Worm (Caenorhabditis elegans) whole organism, L3 larva: Measurements from ENCODE around the gene ugt-41.

ENCODE experiments used
- R02D3.7 ChIP-seq: fragments of 150-350 bp; optimal IDR thresholded peaks from 2 replicates; lab custom pipeline; 2014; ENCODE audit warnings: missing biosample characterization, missing genetic modification characterization
- ZK546.5 ChIP-seq: sonication (generic microtip); optimal IDR thresholded peaks from 2 replicates; lab custom pipeline; 2017; ENCODE audit warnings: missing biosample characterization, missing genetic modification characterization
- aly-2 ChIP-seq: fragments of 150-350 bp; optimal IDR thresholded peaks from 2 replicates; lab custom pipeline; 2014; ENCODE audit warnings: missing biosample characterization, missing genetic modification characterization
- ama-1 ChIP-seq: fragments of 150-350 bp; optimal IDR thresholded peaks from 2 replicates; lab custom pipeline; 2018
- ceh-16 ChIP-seq: sonication (generic microtip); optimal IDR thresholded peaks from 2 replicates; lab custom pipeline; 2017; ENCODE audit warnings: missing biosample characterization, missing genetic modification characterization
- ceh-28 ChIP-seq: fragments of 150-350 bp; optimal IDR thresholded peaks from 2 replicates; lab custom pipeline; 2014; ENCODE audit warnings: missing biosample characterization, missing genetic modification reagents, missing genetic modification characterization
- ceh-82 ChIP-seq: fragments of 150-350 bp; optimal IDR thresholded peaks from 2 replicates; lab custom pipeline; 2014; ENCODE audit warnings: missing biosample characterization, missing genetic modification characterization
- egl-27 ChIP-seq: sonication (generic microtip); optimal IDR thresholded peaks from 4 replicates; lab custom pipeline; 2017; ENCODE audit warnings: missing biosample characterization, missing genetic modification reagents, missing genetic modification characterization
- egl-5 ChIP-seq: fragments of 150-350 bp; optimal IDR thresholded peaks from 2 replicates; lab custom pipeline; 2017; ENCODE audit warnings: missing biosample characterization, missing genetic modification reagents, missing genetic modification characterization, inconsistent platforms
- elt-2 ChIP-seq: sonication (generic microtip); optimal IDR thresholded peaks from 2 replicates; lab custom pipeline; 2016; ENCODE audit warnings: missing genetic modification reagents, mild to moderate bottlenecking, missing genetic modification characterization, missing compliant biosample characterization
- elt-3 ChIP-seq, 3 experiments: fragments of 150-350 bp in 1 of 3; sonication (generic microtip) in 2 of 3; optimal IDR thresholded peaks; 2 replicates in 2 of 3; 4 replicates in 1 of 3; lab custom pipeline; 2014 to 2017; ENCODE audit warnings: missing biosample characterization in 3 of 3, missing genetic modification characterization in 3 of 3
- eor-1 ChIP-seq, 2 experiments: fragments of 150-350 bp; optimal IDR thresholded peaks; 2 replicates each; lab custom pipeline; 2014 to 2018; ENCODE audit warnings: missing biosample characterization in 2 of 2, missing genetic modification characterization in 2 of 2
- fkh-10 ChIP-seq: sonication (generic microtip); optimal IDR thresholded peaks from 2 replicates; lab custom pipeline; 2017; ENCODE audit warnings: missing biosample characterization, missing genetic modification reagents, missing genetic modification characterization
- fkh-2 ChIP-seq: fragments of 150-350 bp; optimal IDR thresholded peaks from 2 replicates; lab custom pipeline; 2014; ENCODE audit warnings: missing biosample characterization, missing genetic modification reagents, missing genetic modification characterization
- hmg-11 ChIP-seq: sonication (generic microtip); optimal IDR thresholded peaks from 2 replicates; lab custom pipeline; 2016; ENCODE audit warnings: missing genetic modification characterization, missing compliant biosample characterization
- jun-1 ChIP-seq: fragments of 150-350 bp; optimal IDR thresholded peaks from 2 replicates; lab custom pipeline; 2014; ENCODE audit warnings: missing biosample characterization, missing genetic modification reagents, missing genetic modification characterization
- lsy-12 ChIP-seq: sonication (generic microtip); optimal IDR thresholded peaks from 2 replicates; lab custom pipeline; 2016; ENCODE audit warnings: mild to moderate bottlenecking, missing genetic modification characterization, missing compliant biosample characterization
- nhr-12 ChIP-seq: fragments of 150-350 bp; optimal IDR thresholded peaks from 2 replicates; lab custom pipeline; 2014; ENCODE audit warnings: missing biosample characterization, missing genetic modification characterization
- nhr-23 ChIP-seq: fragments of 150-350 bp; optimal IDR thresholded peaks from 2 replicates; lab custom pipeline; 2014; ENCODE audit warnings: missing biosample characterization, missing genetic modification reagents, missing genetic modification characterization
- nhr-237 ChIP-seq: fragments of 150-350 bp; optimal IDR thresholded peaks from 2 replicates; lab custom pipeline; 2014; ENCODE audit warnings: missing biosample characterization, missing genetic modification characterization
- nhr-25 ChIP-seq: sonication (generic microtip); optimal IDR thresholded peaks from 2 replicates; lab custom pipeline; 2017; ENCODE audit warnings: missing biosample characterization, missing genetic modification characterization
- nhr-28 ChIP-seq: fragments of 150-350 bp; optimal IDR thresholded peaks from 2 replicates; lab custom pipeline; 2014; ENCODE audit warnings: missing biosample characterization, missing genetic modification characterization
- nhr-43 ChIP-seq: sonication (generic microtip); optimal IDR thresholded peaks from 2 replicates; lab custom pipeline; 2016; ENCODE audit warnings: mild to moderate bottlenecking, missing genetic modification characterization, missing compliant biosample characterization; ENCODE audit not compliant: poor library complexity, severe bottlenecking
- nhr-67 ChIP-seq: fragments of 150-350 bp; optimal IDR thresholded peaks from 2 replicates; lab custom pipeline; 2014; ENCODE audit warnings: missing biosample characterization, missing genetic modification characterization
- nhr-77 ChIP-seq: fragments of 150-350 bp; optimal IDR thresholded peaks from 2 replicates; lab custom pipeline; 2014; ENCODE audit warnings: missing biosample characterization, missing genetic modification characterization
- pha-4 ChIP-seq: fragments of 150-350 bp; optimal IDR thresholded peaks from 2 replicates; lab custom pipeline; 2014; ENCODE audit warnings: missing biosample characterization, missing genetic modification reagents, missing genetic modification characterization
- pqm-1 ChIP-seq: fragments of 150-350 bp; optimal IDR thresholded peaks from 2 replicates; lab custom pipeline; 2017; ENCODE audit warnings: missing biosample characterization, missing genetic modification characterization, inconsistent platforms
- sea-2 ChIP-seq: fragments of 150-350 bp; sonication (generic microtip); optimal IDR thresholded peaks from 4 replicates; lab custom pipeline; 2014; ENCODE audit warnings: missing biosample characterization, missing genetic modification reagents, missing genetic modification characterization
- skn-1 ChIP-seq: fragments of 150-350 bp; optimal IDR thresholded peaks from 2 replicates; lab custom pipeline; 2014; ENCODE audit warnings: missing biosample characterization, missing genetic modification characterization
- tbx-2 ChIP-seq: sonication (generic microtip); optimal IDR thresholded peaks from 2 replicates; lab custom pipeline; 2016; ENCODE audit warnings: mild to moderate bottlenecking, missing genetic modification characterization, missing compliant biosample characterization
- unc-39 ChIP-seq: sonication (generic microtip); optimal IDR thresholded peaks from 4 replicates; lab custom pipeline; 2017; ENCODE audit warnings: missing biosample characterization, missing genetic modification characterization
- unc-62 ChIP-seq: fragments of 150-350 bp; sonication (generic microtip); optimal IDR thresholded peaks from 4 replicates; lab custom pipeline; 2014; ENCODE audit warnings: missing biosample characterization, missing genetic modification reagents, missing genetic modification characterization
- zag-1 ChIP-seq: fragments of 150-350 bp; optimal IDR thresholded peaks from 2 replicates; lab custom pipeline; 2014; ENCODE audit warnings: missing biosample characterization, missing genetic modification characterization
- ztf-11 ChIP-seq: fragments of 150-350 bp; optimal IDR thresholded peaks from 2 replicates; lab custom pipeline; 2014; ENCODE audit warnings: missing biosample characterization, missing genetic modification characterization
- ztf-4 ChIP-seq: fragments of 150-350 bp; optimal IDR thresholded peaks from 2 replicates; lab custom pipeline; 2014; ENCODE audit warnings: missing biosample characterization, missing genetic modification characterization

ugt-41 gene

DNA sequence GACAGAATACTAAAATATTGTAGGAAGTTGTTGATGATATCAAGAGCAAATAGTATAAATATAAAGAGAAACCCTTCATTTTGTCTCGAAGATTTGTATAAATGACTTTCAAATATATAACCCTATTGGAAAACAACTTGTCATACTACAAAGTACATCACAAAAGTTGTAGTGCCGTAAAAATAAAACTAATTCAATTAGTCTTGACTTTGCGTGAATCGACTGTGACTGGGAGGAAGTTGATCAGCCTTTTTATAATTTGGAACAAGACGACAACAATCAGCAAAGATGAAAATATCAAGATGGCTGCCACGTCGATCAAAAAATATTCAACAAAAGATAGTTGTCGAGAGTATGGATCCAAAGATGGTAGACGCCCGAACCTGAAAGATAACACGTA lies 21.5 kb downstream of the ugt-41 start, which contains the start of gene ugt-40:
ugt-40 (minus strand) TSS at position 101 of the 400 bp plus-strand sequence.
- TF ChIP-seq ceh-82 (tag; lab: Kevin White, UChicago) (no peak), nhr-25 (tag; lab: Kevin White, UChicago) (no peak), ceh-16 (tag; lab: Kevin White, UChicago) (no peak), unc-62 (GFP tag; lab: Kevin White, UChicago) (no peak), ztf-4 (no peak), pha-4 (no peak), nhr-67 (tag; lab: Kevin White, UChicago) (no peak), hmg-11 (no peak), nhr-77 (tag; lab: Kevin White, UChicago) (no peak), tbx-2 (no peak), nhr-28 (tag; lab: Kevin White, UChicago) (no peak), nhr-43 (tag; lab: Kevin White, UChicago) (no peak), egl-5 (no peak), sea-2 (GFP tag; lab: Kevin White, UChicago) (no peak), ZK546.5 (tag; lab: Kevin White, UChicago) (no peak), eor-1 (tag; optimal IDR thresholded peaks at IDR 0.05; lab: Kevin White, UChicago) (no peak), nhr-237 (tag; lab: Kevin White, UChicago) (no peak), nhr-23 (no peak), nhr-12 (tag; lab: Kevin White, UChicago) (no peak), aly-2 (tag; lab: Kevin White, UChicago) (no peak)

DNA sequence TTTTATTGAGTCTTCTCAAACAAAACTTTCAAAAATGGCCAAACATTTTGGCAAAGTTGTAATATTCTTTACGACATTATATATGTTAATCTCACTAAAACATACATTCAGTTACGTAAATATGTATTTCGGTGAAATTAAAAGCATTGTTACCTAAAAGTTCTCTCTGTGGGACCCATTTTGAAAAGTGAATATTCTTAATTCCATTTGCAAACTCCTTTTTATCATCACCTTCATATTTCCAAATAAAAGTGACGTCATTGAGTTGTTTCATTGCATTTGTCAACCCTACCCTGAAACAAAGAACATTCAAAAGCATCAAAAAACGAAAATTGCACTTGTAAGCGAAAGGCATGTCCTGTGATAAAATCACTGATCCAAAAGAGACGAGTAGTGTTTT lies 23.0 kb downstream of the ugt-41 start:
- TF ChIP-seq nhr-25 (tag; lab: Kevin White, UChicago) (no peak), aly-2 (tag; lab: Kevin White, UChicago) (no peak), pqm-1 (tag; lab: Kevin White, UChicago) (peak; percentile 7), nhr-28 (tag; lab: Kevin White, UChicago) (no peak)

DNA sequence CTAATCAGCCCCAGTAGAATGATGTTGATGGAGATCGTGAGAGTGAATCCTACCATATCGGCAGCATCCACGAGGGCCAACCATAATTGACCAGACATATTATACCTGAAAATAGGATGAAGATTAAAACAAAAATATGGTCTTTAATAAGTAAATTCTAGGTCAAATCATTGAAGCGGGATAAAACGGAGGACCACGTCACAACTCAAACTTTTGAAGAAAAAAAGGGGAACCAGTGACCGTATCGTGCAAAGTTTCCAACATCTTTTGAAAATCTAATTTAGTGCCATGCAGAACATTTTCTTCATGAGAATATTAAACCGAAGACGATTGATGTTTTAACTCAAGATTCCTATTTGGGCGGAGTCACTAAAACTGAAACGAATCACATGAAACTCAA lies 25.1 kb downstream of the ugt-41 start, which contains the start of gene str-112:
str-112 (minus strand) TSS at position 101 of the 400 bp plus-strand sequence.
- TF ChIP-seq elt-3 (tag; optimal IDR thresholded peaks at IDR 0.05; lab: Kevin White, UChicago): no peak
- no peak for TF ChIP-seq ceh-28 (tag; lab: Kevin White, UChicago)
- TF ChIP-seq nhr-237 (tag; lab: Kevin White, UChicago): no peak
- TF ChIP-seq fkh-10 (GFP tag; lab: Kevin White, UChicago): no peak
- TF ChIP-seq, all 47 proteins: peak for 0

DNA sequence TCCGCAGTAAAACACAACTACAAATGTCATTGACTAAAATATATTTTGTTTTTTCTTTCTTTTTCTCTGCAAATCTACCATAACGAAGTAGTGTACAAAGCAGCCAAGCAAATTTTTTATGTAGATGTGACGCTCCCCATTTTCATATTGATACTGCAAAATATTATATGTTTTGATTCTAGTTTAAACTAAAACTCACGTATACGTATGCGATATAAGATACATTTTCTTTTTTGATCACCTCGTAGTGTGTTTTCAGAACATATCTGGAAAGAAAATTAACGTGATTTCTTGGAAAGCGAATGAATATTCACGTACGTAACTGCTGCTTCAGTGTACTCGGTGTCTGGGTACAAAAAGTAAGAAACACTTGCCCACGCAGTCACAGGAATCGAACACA lies 26.5 kb downstream of the ugt-41 start:
- TF ChIP-seq nhr-28 (tag; lab: Kevin White, UChicago) (no peak), pqm-1 (tag; lab: Kevin White, UChicago) (no peak), egl-27 (tag; lab: Kevin White, UChicago) (no peak), fkh-2 (tag; lab: Kevin White, UChicago) (no peak), skn-1 (no peak), nhr-67 (tag; lab: Kevin White, UChicago) (no peak), ceh-28 (tag; lab: Kevin White, UChicago) (no peak), nhr-237 (tag; lab: Kevin White, UChicago) (no peak), elt-3 (tag; optimal IDR thresholded peaks at IDR 0.05; lab: Kevin White, UChicago) (no peak), ceh-82 (tag; lab: Kevin White, UChicago) (no peak), unc-39 (tag; lab: Kevin White, UChicago) (no peak), elt-2 (no peak)
- TF ChIP-seq, all 47 proteins: peak for 0

DNA sequence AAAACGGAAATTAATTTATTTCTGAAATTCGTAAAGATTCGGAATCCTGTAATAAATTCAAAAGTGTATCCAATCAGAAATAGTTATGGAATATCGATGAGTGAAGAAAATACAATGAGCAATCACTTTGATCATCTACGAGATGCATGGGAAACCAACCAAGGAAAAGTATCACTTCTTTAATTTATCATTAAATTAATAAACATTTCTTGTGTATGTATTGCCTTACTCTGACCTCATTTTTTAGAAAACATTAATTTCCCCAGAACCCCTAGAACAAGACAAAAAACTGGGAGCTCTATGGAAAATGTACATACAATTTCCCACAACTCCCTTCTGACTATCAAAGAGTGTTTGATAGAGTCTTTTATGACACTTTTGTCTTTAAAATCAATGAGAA lies 29.4 kb downstream of the ugt-41 start, which contains the start of gene F10D2.16:
F10D2.16 (plus strand) TSS at position 301 of the 400 bp plus-strand sequence.
- no peak for TF ChIP-seq hmg-11
- TF ChIP-seq egl-5: no peak
- no peak for TF ChIP-seq unc-62 (GFP tag; lab: Kevin White, UChicago)
- TF ChIP-seq nhr-12 (tag; lab: Kevin White, UChicago): no peak
- no peak for TF ChIP-seq ceh-28 (tag; lab: Kevin White, UChicago)
- no peak for TF ChIP-seq nhr-28 (tag; lab: Kevin White, UChicago)
- no peak for TF ChIP-seq ztf-11 (tag; lab: Kevin White, UChicago)
- TF ChIP-seq ama-1 (lab: Kevin White, UChicago): no peak
- TF ChIP-seq, all 47 proteins: peak for 0

DNA sequence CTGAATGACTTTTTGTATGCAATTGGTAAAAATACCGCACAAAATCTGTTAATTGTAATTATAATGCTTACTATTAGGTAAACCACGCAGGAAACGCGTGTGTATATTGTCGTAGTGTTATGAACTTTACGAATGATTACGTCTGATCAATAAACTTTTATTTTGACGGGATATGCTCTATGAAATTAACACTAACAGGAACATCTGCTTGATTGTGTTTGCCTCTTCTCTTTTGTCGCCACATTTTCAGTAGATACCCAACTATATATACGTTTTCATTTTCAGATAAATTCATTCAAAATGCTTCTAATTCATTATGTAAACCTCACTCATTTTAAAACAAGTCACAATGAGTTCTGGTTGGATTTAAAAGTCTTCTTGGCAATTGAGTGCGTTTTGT lies 31.1 kb downstream of the ugt-41 start, which contains the start of gene sre-10:
sre-10 (plus strand) TSS at position 301 of the 400 bp plus-strand sequence.
- no peak for TF ChIP-seq zag-1 (tag; lab: Kevin White, UChicago)
- TF ChIP-seq nhr-67 (tag; lab: Kevin White, UChicago): no peak
- TF ChIP-seq ztf-4: no peak
- TF ChIP-seq R02D3.7 (tag; lab: Kevin White, UChicago): no peak
- TF ChIP-seq jun-1 (tag; lab: Kevin White, UChicago): no peak
- no peak for TF ChIP-seq nhr-28 (tag; lab: Kevin White, UChicago)
- no peak for TF ChIP-seq lsy-12
